Worm (Caenorhabditis elegans) whole organism, young adult: ENCODE data around the gene C29F9.8.

ENCODE experiments used
- D2030.7 ChIP-seq: fragments of 200-800 bp; sonication (Bioruptor generic); IDR thresholded peaks from 2 replicates; pipeline ENCODE4 v1.3.6; 2022; ENCODE audit warnings: missing genetic modification reagents, missing genetic modification characterization, missing compliant biosample characterization
- F33H1.4 ChIP-seq: fragments of 200-800 bp; sonication (Bioruptor generic); IDR thresholded peaks from 2 replicates; pipeline ENCODE4 v1.3.6; 2022; ENCODE audit warnings: missing genetic modification reagents, missing genetic modification characterization, missing compliant biosample characterization
- F57C9.4 ChIP-seq: sonication (generic microtip); optimal IDR thresholded peaks from 2 replicates; lab custom pipeline; 2017; ENCODE audit warnings: mild to moderate bottlenecking, missing genetic modification characterization, missing compliant biosample characterization
- K11D2.4 ChIP-seq: fragments of 200-800 bp; sonication (Bioruptor generic); IDR thresholded peaks from 2 replicates; pipeline ENCODE4 v1.3.6; 2022; ENCODE audit warnings: missing genetic modification reagents, missing genetic modification characterization, missing compliant biosample characterization
- Y79H2A.3 ChIP-seq: fragments of 200-800 bp; sonication (Bioruptor generic); conservative IDR thresholded peaks from 2 replicates; pipeline ENCODE4 v1.3.6; 2022; ENCODE audit warnings: missing genetic modification reagents, missing genetic modification characterization, missing compliant biosample characterization
- aptf-3 ChIP-seq: fragments of 200-800 bp; sonication (Bioruptor generic); IDR thresholded peaks from 2 replicates; pipeline ENCODE4 v1.3.6; 2022; ENCODE audit warnings: missing genetic modification characterization, missing compliant biosample characterization
- attf-3 ChIP-seq: fragments of 200-800 bp; sonication (Bioruptor generic); conservative IDR thresholded peaks from 2 replicates; pipeline ENCODE4 v1.3.6; 2022; ENCODE audit warnings: missing genetic modification reagents, missing genetic modification characterization, missing compliant biosample characterization
- attf-5 ChIP-seq: fragments of 200-800 bp; sonication (Bioruptor generic); optimal IDR thresholded peaks from 2 replicates; lab custom pipeline; 2018; ENCODE audit warnings: mild to moderate bottlenecking, missing genetic modification characterization, missing compliant biosample characterization
- attf-6 ChIP-seq: fragments of 200-800 bp; sonication (Bioruptor generic); IDR thresholded peaks from 2 replicates; pipeline ENCODE4 v1.3.6; 2022; ENCODE audit warnings: missing genetic modification reagents, missing genetic modification characterization, missing compliant biosample characterization
- cebp-1 ChIP-seq, 2 experiments: fragments of 200-800 bp in 1 of 2; sonication (Bioruptor generic) in 1 of 2; sonication (generic microtip) in 1 of 2; IDR thresholded peaks in 1 of 2; optimal IDR thresholded peaks in 1 of 2; 2 replicates each; pipeline versions ENCODE4 v1.3.6 to Lab custom; 2017 to 2022; ENCODE audit warnings: missing compliant biosample characterization in 2 of 2, missing genetic modification characterization in 2 of 2, mild to moderate bottlenecking in 1 of 2, missing genetic modification reagents in 1 of 2, moderate library complexity in 1 of 2
- ceh-100 ChIP-seq: fragments of 200-800 bp; sonication (Bioruptor generic); IDR thresholded peaks from 2 replicates; pipeline ENCODE4 v1.3.6; 2022; ENCODE audit warnings: missing genetic modification reagents, missing genetic modification characterization, missing compliant biosample characterization
- ceh-58 ChIP-seq: fragments of 200-800 bp; sonication (Bioruptor generic); IDR thresholded peaks from 2 replicates; pipeline ENCODE4 v1.3.6; 2022; ENCODE audit warnings: missing genetic modification characterization, missing compliant biosample characterization
- efl-1 ChIP-seq: fragments of 150-350 bp; optimal IDR thresholded peaks from 2 replicates; lab custom pipeline; 2014; ENCODE audit warnings: missing biosample characterization, missing genetic modification reagents, missing genetic modification characterization
- egrh-3 ChIP-seq: fragments of 200-800 bp; sonication (Bioruptor generic); IDR thresholded peaks from 2 replicates; pipeline ENCODE4 v1.3.6; 2022; ENCODE audit warnings: missing genetic modification reagents, missing genetic modification characterization, missing compliant biosample characterization
- him-1 ChIP-seq: sonication (generic microtip); optimal IDR thresholded peaks from 2 replicates; lab custom pipeline; 2016; ENCODE audit warnings: missing genotype, missing genetic modification reagents, missing genetic modification characterization, missing compliant biosample characterization
- hmg-1.2 ChIP-seq: fragments of 200-800 bp; sonication (Bioruptor generic); IDR thresholded peaks from 2 replicates; pipeline ENCODE4 v1.3.6; 2022; ENCODE audit warnings: missing genetic modification reagents, missing genetic modification characterization, missing compliant biosample characterization
- let-607 ChIP-seq, 2 experiments: fragments of 200-800 bp in 1 of 2; sonication (Bioruptor generic) in 1 of 2; sonication (generic microtip) in 1 of 2; optimal IDR thresholded peaks; 2 replicates each; lab custom pipeline; 2016 to 2018; ENCODE audit warnings: mild to moderate bottlenecking in 2 of 2, missing compliant biosample characterization in 2 of 2, missing genetic modification characterization in 2 of 2, moderate library complexity in 2 of 2, missing genotype in 1 of 2
- lin-40 ChIP-seq: sonication (generic microtip); optimal IDR thresholded peaks from 2 replicates; lab custom pipeline; 2016; ENCODE audit warnings: missing genetic modification characterization, mild to moderate bottlenecking, missing compliant biosample characterization, missing genotype, missing genetic modification reagents
- lin-54 ChIP-seq: fragments of 200-800 bp; sonication (Bioruptor generic); optimal IDR thresholded peaks from 2 replicates; lab custom pipeline; 2018; ENCODE audit warnings: mild to moderate bottlenecking, missing genetic modification characterization, missing compliant biosample characterization
- lsl-1 ChIP-seq: fragments of 200-800 bp; sonication (Bioruptor generic); optimal IDR thresholded peaks from 2 replicates; lab custom pipeline; 2018; ENCODE audit warnings: mild to moderate bottlenecking, missing genetic modification characterization, moderate library complexity, missing compliant biosample characterization
- madf-10 ChIP-seq: sonication (generic microtip); optimal IDR thresholded peaks from 2 replicates; lab custom pipeline; 2016; ENCODE audit warnings: mild to moderate bottlenecking, missing genetic modification characterization, missing compliant biosample characterization
- madf-6 ChIP-seq: fragments of 200-800 bp; sonication (Bioruptor generic); IDR thresholded peaks from 2 replicates; pipeline ENCODE4 v1.3.6; 2022; ENCODE audit warnings: missing genetic modification reagents, missing genetic modification characterization, missing compliant biosample characterization
- mcd-1 ChIP-seq: fragments of 200-800 bp; sonication (Bioruptor generic); IDR thresholded peaks from 2 replicates; pipeline ENCODE4 v1.3.6; 2022; ENCODE audit warnings: missing genetic modification reagents, missing genetic modification characterization, missing compliant biosample characterization
- mel-28 ChIP-seq: sonication (generic microtip); optimal IDR thresholded peaks from 2 replicates; lab custom pipeline; 2016; ENCODE audit warnings: borderline replicate concordance, mild to moderate bottlenecking, missing genetic modification characterization, missing compliant biosample characterization
- mes-4 ChIP-seq: sonication (generic microtip); optimal IDR thresholded peaks from 2 replicates; lab custom pipeline; 2016; ENCODE audit warnings: missing genotype, missing genetic modification characterization, missing compliant biosample characterization
- nhr-179 ChIP-seq: sonication (generic microtip); optimal IDR thresholded peaks from 2 replicates; lab custom pipeline; 2016; ENCODE audit warnings: mild to moderate bottlenecking, missing genetic modification characterization, missing compliant biosample characterization
- nhr-27 ChIP-seq: fragments of 200-800 bp; sonication (Bioruptor generic); optimal IDR thresholded peaks from 2 replicates; lab custom pipeline; 2018; ENCODE audit warnings: mild to moderate bottlenecking, missing genetic modification characterization, moderate library complexity, missing compliant biosample characterization
- pbrm-1 ChIP-seq: fragments of 200-800 bp; sonication (Bioruptor generic); IDR thresholded peaks from 2 replicates; pipeline ENCODE4 v1.3.6; 2022; ENCODE audit warnings: missing genetic modification reagents, missing genetic modification characterization, missing compliant biosample characterization
- sea-2 ChIP-seq: fragments of 200-800 bp; sonication (Bioruptor generic); IDR thresholded peaks from 2 replicates; pipeline ENCODE4 v1.3.6; 2022; ENCODE audit warnings: missing genetic modification characterization, missing compliant biosample characterization
- snpc-3.4 ChIP-seq: sonication (generic microtip); optimal IDR thresholded peaks from 2 replicates; lab custom pipeline; 2017; ENCODE audit warnings: missing genetic modification characterization, mild to moderate bottlenecking, missing compliant biosample characterization, antibody characterized with exemption, moderate library complexity, missing genotype, missing genetic modification reagents
- sptf-2 ChIP-seq: fragments of 200-800 bp; sonication (Bioruptor generic); optimal IDR thresholded peaks from 2 replicates; lab custom pipeline; 2018; ENCODE audit warnings: mild to moderate bottlenecking, missing genetic modification characterization, missing compliant biosample characterization
- tbp1 ChIP-seq: fragments of 200-800 bp; sonication (Bioruptor generic); optimal IDR thresholded peaks from 2 replicates; lab custom pipeline; 2018; ENCODE audit warnings: mild to moderate bottlenecking, missing genetic modification characterization, missing compliant biosample characterization
- unc-62 ChIP-seq: fragments of 150-350 bp; optimal IDR thresholded peaks from 2 replicates; lab custom pipeline; 2014; ENCODE audit warnings: missing biosample characterization, missing genetic modification reagents, missing genetic modification characterization
- xnd-1 ChIP-seq: sonication (generic microtip); optimal IDR thresholded peaks from 2 replicates; lab custom pipeline; 2016; ENCODE audit warnings: missing genotype, missing genetic modification reagents, missing genetic modification characterization, missing compliant biosample characterization
- ztf-22 ChIP-seq: fragments of 200-800 bp; sonication (Bioruptor generic); optimal IDR thresholded peaks from 2 replicates; lab custom pipeline; 2018; ENCODE audit warnings: mild to moderate bottlenecking, missing genetic modification characterization, moderate library complexity, missing compliant biosample characterization

The C29F9.8 gene

ce11 chrIII:89155-89554, 7.8 kb downstream of the C29F9.8 start (continued):
- TF ChIP-seq Y79H2A.3 (GFP tag; lab: Robert Waterston, UW) (no peak), nhr-27 (tag; lab: Kevin White, UChicago) (no peak), F57C9.4 (tag; lab: Kevin White, UChicago) (peak; percentile 74), mcd-1 (GFP tag; lab: Robert Waterston, UW) (peak; percentile 53), mes-4 (peak; percentile 8), unc-62 (no peak), mel-28 (tag; lab: Kevin White, UChicago) (no peak), sptf-2 (no peak), attf-6 (GFP tag; lab: Robert Waterston, UW) (0 out of 2 replicates have a peak, but pooled peaks have one; percentile 55), efl-1 (GFP tag; lab: Kevin White, UChicago) (peak; percentile 9), let-607 (tag; optimal IDR thresholded peaks at IDR 0.05; lab: Kevin White, UChicago) (peak in 1 of 2 experiments; percentile 18), nhr-179 (tag; lab: Kevin White, UChicago) (no peak), ceh-100 (GFP tag; lab: Robert Waterston, UW) (peak; percentile 62), egrh-3 (GFP tag; lab: Robert Waterston, UW) (no peak), madf-10 (tag; lab: Kevin White, UChicago) (peak; percentile 62), him-1 (peak; percentile 84), F33H1.4 (GFP tag; lab: Robert Waterston, UW) (peak; percentile 37; the same call in 1 of the 2 replicates), sea-2 (GFP tag; lab: Robert Waterston, UW) (no peak), xnd-1 (no peak), ztf-22 (GFP tag; lab: Kevin White, UChicago) (no peak), cebp-1 (GFP tag; IDR thresholded peaks at IDR 0.05; lab: Robert Waterston, UW) (no peak), cebp-1 (tag; optimal IDR thresholded peaks at IDR 0.05; lab: Kevin White, UChicago) (peak; percentile 67)

DNA sequence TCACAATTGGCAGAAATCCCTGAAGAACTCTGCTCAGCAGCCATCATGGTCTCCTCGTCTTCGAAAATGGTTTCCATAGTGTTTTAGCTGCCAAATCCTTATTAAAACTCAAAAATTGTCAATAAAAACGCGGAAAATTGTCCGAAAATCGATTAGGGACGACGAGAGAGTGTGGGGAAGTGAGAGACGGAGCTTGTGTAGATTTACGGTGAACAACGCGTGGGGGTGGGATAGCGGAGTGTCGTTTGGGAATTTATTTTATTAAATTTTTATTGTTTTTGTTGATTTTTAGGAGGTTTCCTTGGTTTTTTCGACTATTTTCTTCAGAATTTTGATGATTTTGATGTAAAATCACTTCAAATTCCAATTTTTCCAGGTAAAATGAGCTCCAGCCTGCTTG, 9.7 kb downstream of the C29F9.8 start, which contains the start of the genes F54C4.4 and mrpl-40:
Gene F54C4.4, minus strand, starts transcription at position 199 of the 400 bp plus-strand sequence.
Gene mrpl-40, plus strand, starts transcription at position 377 of the 400 bp plus-strand sequence.
- TF ChIP-seq F33H1.4 (GFP tag; lab: Robert Waterston, UW) (peak; percentile 59; the same call in 1 of the 2 replicates), let-607 (tag; optimal IDR thresholded peaks at IDR 0.05; lab: Kevin White, UChicago) (no peak), aptf-3 (GFP tag; lab: Robert Waterston, UW) (no peak), pbrm-1 (GFP tag; lab: Robert Waterston, UW) (0 out of 2 replicates have a peak, but pooled peaks have one; percentile 45), ceh-58 (GFP tag; lab: Robert Waterston, UW) (no peak), attf-5 (peak; percentile 13), D2030.7 (GFP tag; lab: Robert Waterston, UW) (0 out of 2 replicates have a peak, but pooled peaks have one; percentile 23), lin-40 (tag; lab: Kevin White, UChicago) (peak; percentile 28), hmg-1.2 (GFP tag; lab: Robert Waterston, UW) (peak; percentile 94), egrh-3 (GFP tag; lab: Robert Waterston, UW) (peak; percentile 33; the same call in 1 of the 2 replicates), madf-6 (peak; percentile 5; the same call in 1 of the 2 replicates), attf-3 (peak; percentile 97), sptf-2 (no peak), tbp1 (GFP tag; lab: Kevin White, UChicago) (peak; percentile 35), cebp-1 (GFP tag; IDR thresholded peaks at IDR 0.05; lab: Robert Waterston, UW) (no peak), cebp-1 (tag; optimal IDR thresholded peaks at IDR 0.05; lab: Kevin White, UChicago) (peak; percentile 30), K11D2.4 (GFP tag; lab: Robert Waterston, UW) (no peak), snpc-3.4 (tag; lab: Kevin White, UChicago) (peak; percentile 38), lsl-1 (GFP tag; lab: Kevin White, UChicago) (peak; percentile 11), lin-54 (GFP tag; lab: Kevin White, UChicago) (peak; percentile 12), mcd-1 (GFP tag; lab: Robert Waterston, UW) (peak; percentile 47)
